Fruit fly (Drosophila melanogaster) Kc167 (cell line): ENCODE data around the gene CG42750.

Experiments used
- Sin3A ChIP-seq: fragments of >200 bp; optimal IDR thresholded peaks from 2 replicates; lab custom pipeline; 2018; ENCODE audit warnings: missing external identifiers
- h ChIP-seq: fragments of >200 bp; optimal IDR thresholded peaks from 3 replicates; lab custom pipeline; 2018; ENCODE audit warnings: missing external identifiers
- psq ChIP-seq: fragments of >200 bp; optimal IDR thresholded peaks from 2 replicates; lab custom pipeline; 2017; ENCODE audit warnings: missing external identifiers
- ttk ChIP-seq: sonication (Bioruptor generic); optimal IDR thresholded peaks from 2 replicates; lab custom pipeline; 2017; ENCODE audit warnings: missing external identifiers

- TF ChIP-seq h (lab: Kevin White, UChicago): no peak
- no peak for TF ChIP-seq Sin3A (lab: Kevin White, UChicago)
- no peak for TF ChIP-seq ttk (lab: Kevin White, UChicago)
- no peak for TF ChIP-seq psq (lab: Kevin White, UChicago)
These were observed 17.7 kb downstream of the CG42750 start, which contains the start of gene CG31788 for dm6 chr2L:18257878-18258277.
